Worm (Caenorhabditis elegans): ENCODE measurements around the gene sodh-2.

DNA sequence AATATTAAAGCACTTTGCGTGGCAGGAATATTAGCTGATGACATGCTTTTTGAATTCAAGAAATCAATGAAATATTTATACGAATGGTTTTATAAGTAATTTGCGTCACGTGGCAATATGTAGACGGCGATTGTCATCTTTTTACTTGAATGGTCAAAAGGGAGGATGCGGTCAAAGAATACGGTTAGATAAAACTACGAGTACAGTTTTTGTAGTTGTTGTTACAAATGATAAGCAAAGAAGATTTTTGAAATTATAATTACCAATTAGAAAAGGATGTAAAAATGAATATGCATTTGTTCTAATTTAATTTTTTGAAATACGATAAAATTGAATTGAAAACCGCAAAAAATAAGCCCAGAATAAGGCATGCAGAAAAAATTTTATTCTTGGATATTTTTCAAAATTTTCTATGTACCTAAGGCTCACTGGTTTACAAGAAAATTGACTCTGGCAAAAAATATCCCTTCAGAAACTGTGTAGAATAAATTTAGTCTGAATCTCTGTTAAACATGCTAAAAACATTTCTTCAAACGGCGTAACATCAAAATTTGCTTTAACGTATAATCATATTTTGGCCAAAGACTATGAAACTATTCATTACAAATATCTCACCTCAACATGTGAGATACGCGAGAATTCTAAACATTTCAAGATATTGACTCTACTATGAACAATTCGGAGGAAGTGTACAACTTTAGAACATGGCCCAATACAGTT lies at the start of gene sodh-2, which contains the start of gene srx-76:
- TF ChIP-seq aly-2 (tag; optimal IDR thresholded peaks at IDR 0.05) (no peak), pqm-1 (tag; optimal IDR thresholded peaks at IDR 0.05) (no peak), ama-1 (optimal IDR thresholded peaks at IDR 0.05) (no peak), F44E2.7 (GFP tag; IDR thresholded peaks at IDR 0.05) (no peak), R02D3.7 (tag; optimal IDR thresholded peaks at IDR 0.05) (no peak), aha-1 (tag) (no peak), zip-11 (GFP tag; IDR thresholded peaks at IDR 0.05) (no peak)

All from whole organism, L4 larva.